Fruit fly (Drosophila melanogaster) whole organism, prepupa: Measurements from ENCODE around the gene tld.

Source experiments
- Blimp-1 ChIP-seq: fragments of 200-800 bp; sonication (Bioruptor generic); optimal IDR thresholded peaks from 3 replicates; lab custom pipeline; 2017; ENCODE audit warnings: missing biosample characterization, missing genetic modification characterization, mild to moderate bottlenecking, moderate library complexity, missing genetic modification reagents
- CG10631 ChIP-seq: fragments of 200-800 bp; sonication (Bioruptor generic); optimal IDR thresholded peaks from 2 replicates; lab custom pipeline; 2016; ENCODE audit warnings: missing biosample characterization, missing genetic modification characterization
- CG10669 ChIP-seq: fragments of 200-800 bp; sonication (Bioruptor generic); optimal IDR thresholded peaks from 3 replicates; lab custom pipeline; 2018; ENCODE audit warnings: missing biosample characterization, mild to moderate bottlenecking, missing genetic modification characterization, moderate library complexity
- CG11294 ChIP-seq: fragments of 200-800 bp; sonication (Bioruptor generic); IDR thresholded peaks from 2 replicates; pipeline ENCODE4 v1.3.6; 2022; ENCODE audit warnings: missing biosample characterization, missing genetic modification characterization
- CG15336 ChIP-seq: fragments of 200-800 bp; sonication (Bioruptor generic); IDR thresholded peaks from 2 replicates; pipeline ENCODE4 v1.3.6; 2022; ENCODE audit warnings: missing biosample characterization, missing genetic modification characterization
- CG1621 ChIP-seq: fragments of 200-800 bp; sonication (Bioruptor generic); optimal IDR thresholded peaks from 3 replicates; lab custom pipeline; 2018; ENCODE audit warnings: missing biosample characterization, mild to moderate bottlenecking, missing genetic modification characterization
- CG3032 ChIP-seq: fragments of 200-800 bp; optimal IDR thresholded peaks from 2 replicates; lab custom pipeline; 2019; ENCODE audit warnings: missing biosample characterization, mild to moderate bottlenecking, missing genetic modification characterization, moderate library complexity
- CG32006 ChIP-seq: fragments of 200-800 bp; sonication (Bioruptor generic); optimal IDR thresholded peaks from 3 replicates; lab custom pipeline; 2017; ENCODE audit warnings: missing biosample characterization, mild to moderate bottlenecking, missing genetic modification characterization
- CG3919 ChIP-seq: fragments of 200-800 bp; sonication (Bioruptor generic); optimal IDR thresholded peaks from 3 replicates; lab custom pipeline; 2016; ENCODE audit warnings: missing biosample characterization, missing genetic modification characterization
- CG6163 ChIP-seq: fragments of 200-800 bp; sonication (Bioruptor generic); IDR thresholded peaks from 3 replicates; pipeline ENCODE4 v1.3.6; 2022; ENCODE audit warnings: missing biosample characterization, missing genetic modification characterization
- CG6792 ChIP-seq: fragments of 200-800 bp; sonication (Bioruptor generic); optimal IDR thresholded peaks from 3 replicates; lab custom pipeline; 2016; ENCODE audit warnings: missing biosample characterization, missing genetic modification characterization
- CG6854 ChIP-seq: fragments of 200-800 bp; sonication (Bioruptor generic); optimal IDR thresholded peaks from 2 replicates; lab custom pipeline; 2017; ENCODE audit warnings: missing biosample characterization, mild to moderate bottlenecking, missing genetic modification characterization
- CG7368 ChIP-seq: fragments of 200-800 bp; sonication (Bioruptor generic); optimal IDR thresholded peaks from 3 replicates; lab custom pipeline; 2016; ENCODE audit warnings: missing biosample characterization, missing genetic modification characterization
- CG8119 ChIP-seq: fragments of 200-800 bp; sonication (Bioruptor generic); IDR thresholded peaks from 3 replicates; pipeline ENCODE4 v1.3.6; 2022; ENCODE audit warnings: missing biosample characterization, missing genetic modification characterization
- CG8319 ChIP-seq: fragments of 200-800 bp; sonication (Bioruptor generic); optimal IDR thresholded peaks from 3 replicates; lab custom pipeline; 2016; ENCODE audit warnings: missing biosample characterization, missing genetic modification characterization
- CG9139 ChIP-seq: fragments of 200-800 bp; sonication (Bioruptor generic); optimal IDR thresholded peaks from 3 replicates; lab custom pipeline; 2017; ENCODE audit warnings: missing biosample characterization, mild to moderate bottlenecking, missing genetic modification characterization
- Eip75B ChIP-seq: fragments of 200-800 bp; sonication (Bioruptor generic); optimal IDR thresholded peaks from 3 replicates; lab custom pipeline; 2016; ENCODE audit warnings: missing biosample characterization, missing genetic modification characterization
- Eip78C ChIP-seq: fragments of 200-800 bp; sonication (Bioruptor generic); peaks from one replicate; lab custom pipeline; 2016; ENCODE audit warnings: missing biosample characterization, missing genetic modification characterization
- Eip93F ChIP-seq: fragments of 200-800 bp; sonication (Bioruptor generic); optimal IDR thresholded peaks from 2 replicates; lab custom pipeline; 2016; ENCODE audit warnings: missing biosample characterization, mild to moderate bottlenecking, missing genetic modification characterization
- Ets21C ChIP-seq: fragments of 200-800 bp; sonication (Bioruptor generic); optimal IDR thresholded peaks from 3 replicates; lab custom pipeline; 2016; ENCODE audit warnings: missing biosample characterization, missing genetic modification characterization
- Hr38 ChIP-seq: sonication (Bioruptor generic); optimal IDR thresholded peaks from 2 replicates; lab custom pipeline; 2016; ENCODE audit warnings: missing biosample characterization, missing genetic modification characterization
- Hr39 ChIP-seq: fragments of 200-800 bp; sonication (Bioruptor generic); optimal IDR thresholded peaks from 2 replicates; lab custom pipeline; 2016; ENCODE audit warnings: missing biosample characterization, missing genetic modification characterization
- Hr4 ChIP-seq: fragments of 200-800 bp; sonication (Bioruptor generic); optimal IDR thresholded peaks from 3 replicates; lab custom pipeline; 2016; ENCODE audit warnings: missing biosample characterization, missing genetic modification characterization
- Lpt ChIP-seq: fragments of 200-800 bp; sonication (Bioruptor generic); optimal IDR thresholded peaks from 3 replicates; lab custom pipeline; 2016; ENCODE audit warnings: missing biosample characterization, missing genetic modification characterization
- Met ChIP-seq: fragments of 200-800 bp; sonication (Bioruptor generic); optimal IDR thresholded peaks from 3 replicates; lab custom pipeline; 2016; ENCODE audit warnings: missing biosample characterization, missing genetic modification characterization
- OdsH ChIP-seq: fragments of 200-800 bp; sonication (Bioruptor generic); optimal IDR thresholded peaks from 3 replicates; lab custom pipeline; 2016; ENCODE audit warnings: missing biosample characterization, missing genetic modification characterization
- Smox ChIP-seq: fragments of 200-800 bp; sonication (Bioruptor generic); optimal IDR thresholded peaks from 3 replicates; lab custom pipeline; 2016; ENCODE audit warnings: missing biosample characterization, missing genetic modification characterization
- Sox102F ChIP-seq: fragments of 200-800 bp; sonication (Bioruptor generic); optimal IDR thresholded peaks from 2 replicates; lab custom pipeline; 2016; ENCODE audit warnings: missing biosample characterization, mild to moderate bottlenecking, missing genetic modification characterization
- Sox14 ChIP-seq: fragments of 200-800 bp; sonication (Bioruptor generic); optimal IDR thresholded peaks from 3 replicates; lab custom pipeline; 2016; ENCODE audit warnings: missing biosample characterization, missing genetic modification characterization
- Sox15 ChIP-seq: fragments of 200-800 bp; sonication (Bioruptor generic); optimal IDR thresholded peaks from 3 replicates; lab custom pipeline; 2016; ENCODE audit warnings: missing biosample characterization, missing genetic modification characterization
- achi ChIP-seq: fragments of 200-800 bp; sonication (Bioruptor generic); optimal IDR thresholded peaks from 3 replicates; lab custom pipeline; 2016; ENCODE audit warnings: missing biosample characterization, missing genetic modification characterization
- acj6 ChIP-seq: fragments of 200-800 bp; sonication (Bioruptor generic); optimal IDR thresholded peaks from 3 replicates; lab custom pipeline; 2016; ENCODE audit warnings: missing biosample characterization, missing genetic modification characterization
- dsx ChIP-seq: fragments of 200-800 bp; optimal IDR thresholded peaks from 3 replicates; lab custom pipeline; 2019; ENCODE audit warnings: missing biosample characterization, mild to moderate bottlenecking, missing genetic modification characterization, moderate library complexity; ENCODE audit not compliant: poor library complexity, severe bottlenecking
- eg ChIP-seq: fragments of 200-800 bp; sonication (Bioruptor generic); IDR thresholded peaks from 3 replicates; pipeline ENCODE4 v1.3.6; 2022; ENCODE audit warnings: missing biosample characterization, missing genetic modification characterization
- esn ChIP-seq: fragments of 200-800 bp; sonication (Bioruptor generic); optimal IDR thresholded peaks from 2 replicates; lab custom pipeline; 2016; ENCODE audit warnings: missing biosample characterization, mild to moderate bottlenecking, missing genetic modification characterization, moderate library complexity
- fd85E ChIP-seq: fragments of 200-800 bp; sonication (Bioruptor generic); optimal IDR thresholded peaks from 3 replicates; lab custom pipeline; 2016; ENCODE audit warnings: missing biosample characterization, missing genetic modification characterization
- lz ChIP-seq: fragments of 200-800 bp; sonication (Bioruptor generic); optimal IDR thresholded peaks from 3 replicates; lab custom pipeline; 2016; ENCODE audit warnings: missing biosample characterization, missing genetic modification characterization
- pdm3 ChIP-seq: fragments of 200-800 bp; sonication (Bioruptor generic); optimal IDR thresholded peaks from 3 replicates; lab custom pipeline; 2016; ENCODE audit warnings: missing biosample characterization, missing genetic modification characterization
- salr ChIP-seq, 2 experiments: fragments of 200-800 bp; sonication (Bioruptor generic); optimal IDR thresholded peaks; 3 replicates each; lab custom pipeline; 2016 to 2018; ENCODE audit warnings: missing biosample characterization in 2 of 2, missing genetic modification characterization in 2 of 2, mild to moderate bottlenecking in 1 of 2
- ss ChIP-seq, 2 experiments: fragments of 200-800 bp; sonication (Bioruptor generic); optimal IDR thresholded peaks; 2 replicates in 1 of 2; 3 replicates in 1 of 2; lab custom pipeline; 2017 to 2018; ENCODE audit warnings: mild to moderate bottlenecking in 2 of 2, missing biosample characterization in 2 of 2, missing genetic modification characterization in 2 of 2, moderate library complexity in 1 of 2
- svp ChIP-seq: fragments of 200-800 bp; sonication (Bioruptor generic); peaks from one replicate; lab custom pipeline; 2016; ENCODE audit warnings: missing biosample characterization, missing genetic modification characterization
- topi ChIP-seq: fragments of 200-800 bp; sonication (Bioruptor generic); optimal IDR thresholded peaks from 3 replicates; lab custom pipeline; 2016; ENCODE audit warnings: missing biosample characterization, missing genetic modification characterization
- vri ChIP-seq: fragments of 200-800 bp; sonication (Bioruptor generic); optimal IDR thresholded peaks from 3 replicates; lab custom pipeline; 2016; ENCODE audit warnings: missing biosample characterization, mild to moderate bottlenecking, missing genetic modification characterization

The tld gene

DNA sequence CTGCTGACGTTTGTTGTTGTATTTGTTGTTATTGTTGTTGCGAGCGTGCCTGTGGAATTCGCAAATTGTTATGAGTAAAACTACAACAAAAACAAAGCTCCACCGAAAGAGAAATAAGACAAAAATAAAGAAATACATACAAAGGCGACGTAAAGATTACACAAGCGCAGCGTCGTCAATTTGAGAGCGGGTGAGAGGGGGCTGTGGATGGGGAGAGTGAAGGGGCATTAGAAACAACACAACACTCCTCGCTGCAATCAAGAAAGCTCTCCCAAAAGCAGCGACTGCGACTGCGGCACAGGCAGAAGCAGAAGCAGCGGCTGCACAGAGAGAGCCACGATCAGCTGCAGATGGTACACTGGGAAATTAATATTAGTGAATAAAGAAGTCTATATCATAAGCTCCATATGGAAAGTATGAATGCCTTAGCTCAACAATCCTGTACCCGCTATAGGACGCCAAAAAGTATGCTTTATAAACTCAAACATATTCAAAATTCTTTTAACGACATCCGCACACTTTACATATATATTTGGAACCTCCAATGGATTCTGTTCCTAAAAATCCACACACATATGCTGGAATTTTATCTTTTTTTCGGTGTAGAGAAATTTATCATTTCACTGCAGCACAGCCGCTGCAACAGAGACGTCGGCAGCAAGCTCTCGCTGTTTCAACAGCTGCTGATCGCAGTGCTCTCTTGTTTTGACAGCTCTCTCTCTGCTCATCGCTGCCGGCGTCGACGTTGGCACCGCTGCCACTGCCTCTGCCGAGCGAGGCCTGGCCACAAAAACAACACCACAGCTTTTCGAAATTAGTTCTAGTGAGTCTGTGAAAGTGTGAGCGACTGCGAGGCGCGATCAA, 19.2 kb downstream of the tld start, which contains the start of gene CG13631 (continued):
- peak; percentile 97 for TF ChIP-seq CG8319
- peak; percentile 35 to 71 for TF ChIP-seq ss (GFP tag; optimal IDR thresholded peaks at IDR 0.05; lab: Kevin White, UChicago)
- peak; percentile 81 for TF ChIP-seq Hr38 (GFP tag; lab: Kevin White, UChicago)
- peak; percentile 93 for TF ChIP-seq CG7368 (GFP tag; lab: Kevin White, UChicago)
- TF ChIP-seq Sox15 (GFP tag; lab: Kevin White, UChicago) = peak; percentile 95
- peak; percentile 97 for TF ChIP-seq Ets21C (GFP tag; lab: Kevin White, UChicago)
- TF ChIP-seq acj6 (GFP tag; lab: Kevin White, UChicago) = peak; percentile 98
- peak; percentile 98 for TF ChIP-seq Sox14 (GFP tag; lab: Kevin White, UChicago)
- TF ChIP-seq Met (GFP tag; lab: Kevin White, UChicago) = peak; percentile 96
- peak; percentile 98 for TF ChIP-seq OdsH (GFP tag; lab: Kevin White, UChicago)
- peak; percentile 98 for TF ChIP-seq CG3919 (GFP tag; lab: Kevin White, UChicago)
- peak; percentile 99 for TF ChIP-seq Lpt (GFP tag; lab: Kevin White, UChicago)
- TF ChIP-seq svp (GFP tag; lab: Kevin White, UChicago) = peak; percentile 96
- peak; percentile 99 for TF ChIP-seq Hr4 (GFP tag; lab: Kevin White, UChicago)
- peak; percentile 80 for TF ChIP-seq fd85E (GFP tag; lab: Kevin White, UChicago)
- TF ChIP-seq dsx (GFP tag; lab: Kevin White, UChicago) = peak; percentile 75
- peak; percentile 100 for TF ChIP-seq CG32006 (GFP tag; lab: Kevin White, UChicago)
- peak; percentile 98 for TF ChIP-seq lz (GFP tag; lab: Kevin White, UChicago)
- peak; percentile 88 for TF ChIP-seq CG10669 (GFP tag; lab: Kevin White, UChicago)
- TF ChIP-seq Sox102F (GFP tag; lab: Kevin White, UChicago) = peak; percentile 94
- peak; percentile 87 for TF ChIP-seq CG3032

DNA sequence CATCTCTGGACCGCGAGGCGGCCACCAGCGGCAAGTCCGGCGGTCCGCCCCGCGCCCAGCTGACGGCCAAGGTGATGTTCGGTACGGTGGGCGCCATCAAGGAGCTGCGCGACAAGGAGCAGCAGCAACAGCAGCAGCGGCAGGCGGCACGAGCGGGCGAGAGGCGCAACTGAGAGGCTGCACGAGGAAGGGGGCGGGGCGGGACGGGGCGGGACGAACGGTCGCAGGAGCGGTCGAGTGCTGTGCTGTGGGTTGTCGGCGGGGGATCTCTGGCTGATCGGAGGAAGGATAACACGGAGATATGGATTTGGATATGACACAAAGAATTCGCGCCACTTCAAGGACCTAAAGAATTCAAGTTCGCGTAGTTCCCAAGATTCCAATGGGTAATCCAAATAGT, 20.1 kb downstream of the tld start:
- TF ChIP-seq acj6 (GFP tag; lab: Kevin White, UChicago) = no peak
- TF ChIP-seq CG8319 = no peak
- TF ChIP-seq CG10631 = no peak
- TF ChIP-seq salr (GFP tag; optimal IDR thresholded peaks at IDR 0.05; lab: Kevin White, UChicago) = no peak
- TF ChIP-seq Eip93F (GFP tag; lab: Kevin White, UChicago) = no peak
- TF ChIP-seq CG9139 = no peak
- TF ChIP-seq Hr4 (GFP tag; lab: Kevin White, UChicago) = no peak
- no peak for TF ChIP-seq CG6854 (GFP tag; lab: Kevin White, UChicago)
- no peak for TF ChIP-seq CG15336 (GFP tag; lab: Robert Waterston, UW)
- no peak for TF ChIP-seq Eip75B (GFP tag; lab: Kevin White, UChicago)
- TF ChIP-seq CG11294 = no peak
- no peak for TF ChIP-seq Met (GFP tag; lab: Kevin White, UChicago)
- no peak for TF ChIP-seq CG8119 (GFP tag; lab: Robert Waterston, UW)
- TF ChIP-seq Hr39 (GFP tag; lab: Kevin White, UChicago) = no peak
- no peak for TF ChIP-seq svp (GFP tag; lab: Kevin White, UChicago)
- TF ChIP-seq Eip78C (GFP tag; lab: Kevin White, UChicago) = no peak

DNA sequence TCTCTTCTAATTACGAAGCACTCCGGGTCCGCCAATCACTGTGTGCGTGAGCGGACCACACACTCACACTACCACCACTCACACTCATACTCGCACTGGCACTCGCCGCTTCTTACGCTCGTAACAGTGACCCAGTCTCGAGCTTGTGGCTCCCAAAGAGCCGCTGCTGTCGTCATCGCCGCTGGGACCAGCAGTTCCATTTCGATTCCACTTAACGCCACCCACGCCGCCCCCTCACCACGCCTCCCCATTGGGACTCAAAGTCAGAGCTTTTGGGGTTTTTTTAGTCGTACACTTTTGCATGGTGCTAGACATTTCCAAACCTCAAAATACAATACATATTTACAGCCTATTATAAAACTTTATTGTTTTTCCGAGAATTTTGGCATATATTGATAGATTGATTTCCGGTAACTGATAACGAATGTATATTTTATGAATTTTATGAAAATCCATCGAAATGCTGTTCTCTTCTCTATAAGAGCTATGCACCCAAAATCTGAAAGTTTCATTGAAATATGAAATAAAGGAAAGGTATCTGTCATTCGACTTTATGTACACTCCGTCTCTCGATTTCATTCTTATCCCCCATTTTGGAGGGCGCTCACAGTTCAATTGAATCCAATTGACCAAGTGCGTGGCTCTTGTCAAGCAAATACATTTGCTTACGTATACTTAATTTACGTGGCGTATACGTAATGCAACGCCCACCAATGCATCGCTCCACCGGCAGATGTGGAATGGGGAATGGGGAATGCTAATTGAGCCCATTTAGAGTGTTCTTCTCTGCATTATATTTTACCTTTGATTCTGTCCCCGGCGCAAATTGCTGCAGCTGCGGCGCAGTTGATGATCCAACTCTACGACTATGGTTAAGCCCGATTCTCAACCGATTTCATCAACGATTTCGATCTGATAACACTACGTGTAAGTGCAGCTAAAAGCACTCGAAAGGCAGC, 22.0 kb downstream of the tld start, which contains the start of gene CG42331:
Gene CG42331, plus strand, starts transcription at position 909 of the 959 bp plus-strand sequence.
- TF ChIP-seq Hr4 (GFP tag; lab: Kevin White, UChicago) (peak; percentile 12), achi (GFP tag; lab: Kevin White, UChicago) (peak; percentile 18), vri (GFP tag; lab: Kevin White, UChicago) (no peak), topi (GFP tag; lab: Kevin White, UChicago) (peak; percentile 15), pdm3 (GFP tag; lab: Kevin White, UChicago) (no peak), CG32006 (GFP tag; lab: Kevin White, UChicago) (peak; percentile 14), Sox102F (GFP tag; lab: Kevin White, UChicago) (peak; percentile 10), lz (GFP tag; lab: Kevin White, UChicago) (peak; percentile 18), Met (GFP tag; lab: Kevin White, UChicago) (peak; percentile 11), eg (GFP tag; lab: Robert Waterston, UW) (0 out of 3 replicates have a peak, but pooled peaks have one; percentile 12), Smox (GFP tag; lab: Kevin White, UChicago) (peak; percentile 3), esn (GFP tag; lab: Kevin White, UChicago) (peak; percentile 42), Blimp-1 (GFP tag; lab: Kevin White, UChicago) (no peak), CG6163 (GFP tag; lab: Robert Waterston, UW) (0 out of 3 replicates have a peak, but pooled peaks have one; percentile 19), CG1621 (no peak), CG9139 (no peak), svp (GFP tag; lab: Kevin White, UChicago) (peak; percentile 91), Hr39 (GFP tag; lab: Kevin White, UChicago) (peak; percentile 3), CG6792 (GFP tag; lab: Kevin White, UChicago) (peak; percentile 15)
